Fruit fly (Drosophila melanogaster) whole organism, prepupa: Measurements from ENCODE around the gene CG15814.

Experiments used
- CG10631 ChIP-seq: fragments of 200-800 bp; sonication (Bioruptor generic); optimal IDR thresholded peaks from 2 replicates; lab custom pipeline; 2016; ENCODE audit warnings: missing biosample characterization, missing genetic modification characterization
- CG11294 ChIP-seq: fragments of 200-800 bp; sonication (Bioruptor generic); IDR thresholded peaks from 2 replicates; pipeline ENCODE4 v1.3.6; 2022; ENCODE audit warnings: missing biosample characterization, missing genetic modification characterization
- CG11762 ChIP-seq: fragments of 200-800 bp; sonication (Bioruptor generic); optimal IDR thresholded peaks from 3 replicates; lab custom pipeline; 2016; ENCODE audit warnings: missing biosample characterization, missing genetic modification characterization; ENCODE audit not compliant: insufficient read depth
- CG11902 ChIP-seq: fragments of 200-800 bp; sonication (Bioruptor generic); optimal IDR thresholded peaks from 3 replicates; lab custom pipeline; 2016; ENCODE audit warnings: missing biosample characterization, missing genetic modification characterization
- CG15336 ChIP-seq: fragments of 200-800 bp; sonication (Bioruptor generic); IDR thresholded peaks from 2 replicates; pipeline ENCODE4 v1.3.6; 2022; ENCODE audit warnings: missing biosample characterization, missing genetic modification characterization
- CG16779 ChIP-seq: fragments of 200-800 bp; sonication (Bioruptor generic); optimal IDR thresholded peaks from 3 replicates; lab custom pipeline; 2017; ENCODE audit warnings: missing biosample characterization, mild to moderate bottlenecking, missing genetic modification characterization
- CG3032 ChIP-seq: fragments of 200-800 bp; optimal IDR thresholded peaks from 2 replicates; lab custom pipeline; 2019; ENCODE audit warnings: missing biosample characterization, mild to moderate bottlenecking, missing genetic modification characterization, moderate library complexity
- CG31627 ChIP-seq: fragments of 200-800 bp; sonication (Bioruptor generic); optimal IDR thresholded peaks from 3 replicates; lab custom pipeline; 2016; ENCODE audit warnings: missing biosample characterization, missing genetic modification characterization
- CG32006 ChIP-seq: fragments of 200-800 bp; sonication (Bioruptor generic); optimal IDR thresholded peaks from 3 replicates; lab custom pipeline; 2017; ENCODE audit warnings: missing biosample characterization, mild to moderate bottlenecking, missing genetic modification characterization
- CG34406 ChIP-seq: fragments of 200-800 bp; sonication (Bioruptor generic); optimal IDR thresholded peaks from 3 replicates; lab custom pipeline; 2016; ENCODE audit warnings: missing biosample characterization, missing genetic modification characterization
- CG3919 ChIP-seq: fragments of 200-800 bp; sonication (Bioruptor generic); optimal IDR thresholded peaks from 3 replicates; lab custom pipeline; 2016; ENCODE audit warnings: missing biosample characterization, missing genetic modification characterization
- CG4318 ChIP-seq: fragments of 200-800 bp; sonication (Bioruptor generic); optimal IDR thresholded peaks from 3 replicates; lab custom pipeline; 2017; ENCODE audit warnings: missing biosample characterization, mild to moderate bottlenecking, missing genetic modification characterization
- CG6163 ChIP-seq: fragments of 200-800 bp; sonication (Bioruptor generic); IDR thresholded peaks from 3 replicates; pipeline ENCODE4 v1.3.6; 2022; ENCODE audit warnings: missing biosample characterization, missing genetic modification characterization
- CG6276 ChIP-seq: fragments of 200-800 bp; sonication (Bioruptor generic); optimal IDR thresholded peaks from 2 replicates; lab custom pipeline; 2017; ENCODE audit warnings: missing biosample characterization, mild to moderate bottlenecking, missing genetic modification characterization
- CG6808 ChIP-seq: fragments of 200-800 bp; sonication (Bioruptor generic); optimal IDR thresholded peaks from 3 replicates; lab custom pipeline; 2017; ENCODE audit warnings: missing biosample characterization, missing genetic modification characterization, mild to moderate bottlenecking, moderate library complexity, missing genetic modification reagents
- CG7368 ChIP-seq: fragments of 200-800 bp; sonication (Bioruptor generic); optimal IDR thresholded peaks from 3 replicates; lab custom pipeline; 2016; ENCODE audit warnings: missing biosample characterization, missing genetic modification characterization
- CG8119 ChIP-seq: fragments of 200-800 bp; sonication (Bioruptor generic); IDR thresholded peaks from 3 replicates; pipeline ENCODE4 v1.3.6; 2022; ENCODE audit warnings: missing biosample characterization, missing genetic modification characterization
- CG8632 ChIP-seq: fragments of 200-800 bp; sonication (Bioruptor generic); optimal IDR thresholded peaks from 3 replicates; lab custom pipeline; 2016; ENCODE audit warnings: missing biosample characterization, missing genetic modification characterization
- CG9139 ChIP-seq: fragments of 200-800 bp; sonication (Bioruptor generic); optimal IDR thresholded peaks from 3 replicates; lab custom pipeline; 2017; ENCODE audit warnings: missing biosample characterization, mild to moderate bottlenecking, missing genetic modification characterization
- Eip93F ChIP-seq: fragments of 200-800 bp; sonication (Bioruptor generic); optimal IDR thresholded peaks from 2 replicates; lab custom pipeline; 2016; ENCODE audit warnings: missing biosample characterization, mild to moderate bottlenecking, missing genetic modification characterization
- Ets21C ChIP-seq: fragments of 200-800 bp; sonication (Bioruptor generic); optimal IDR thresholded peaks from 3 replicates; lab custom pipeline; 2016; ENCODE audit warnings: missing biosample characterization, missing genetic modification characterization
- Gug ChIP-seq: fragments of 200-800 bp; sonication (Bioruptor generic); IDR thresholded peaks from 2 replicates; pipeline ENCODE4 v1.3.6; 2022; ENCODE audit warnings: missing biosample characterization, missing genetic modification characterization
- Hr38 ChIP-seq: sonication (Bioruptor generic); optimal IDR thresholded peaks from 2 replicates; lab custom pipeline; 2016; ENCODE audit warnings: missing biosample characterization, missing genetic modification characterization
- Hr39 ChIP-seq: fragments of 200-800 bp; sonication (Bioruptor generic); optimal IDR thresholded peaks from 2 replicates; lab custom pipeline; 2016; ENCODE audit warnings: missing biosample characterization, missing genetic modification characterization
- Hr4 ChIP-seq: fragments of 200-800 bp; sonication (Bioruptor generic); optimal IDR thresholded peaks from 3 replicates; lab custom pipeline; 2016; ENCODE audit warnings: missing biosample characterization, missing genetic modification characterization
- Lpt ChIP-seq: fragments of 200-800 bp; sonication (Bioruptor generic); optimal IDR thresholded peaks from 3 replicates; lab custom pipeline; 2016; ENCODE audit warnings: missing biosample characterization, missing genetic modification characterization
- Met ChIP-seq: fragments of 200-800 bp; sonication (Bioruptor generic); optimal IDR thresholded peaks from 3 replicates; lab custom pipeline; 2016; ENCODE audit warnings: missing biosample characterization, missing genetic modification characterization
- OdsH ChIP-seq: fragments of 200-800 bp; sonication (Bioruptor generic); optimal IDR thresholded peaks from 3 replicates; lab custom pipeline; 2016; ENCODE audit warnings: missing biosample characterization, missing genetic modification characterization
- Smox ChIP-seq: fragments of 200-800 bp; sonication (Bioruptor generic); optimal IDR thresholded peaks from 3 replicates; lab custom pipeline; 2016; ENCODE audit warnings: missing biosample characterization, missing genetic modification characterization
- Sox14 ChIP-seq: fragments of 200-800 bp; sonication (Bioruptor generic); optimal IDR thresholded peaks from 3 replicates; lab custom pipeline; 2016; ENCODE audit warnings: missing biosample characterization, missing genetic modification characterization
- Sox15 ChIP-seq: fragments of 200-800 bp; sonication (Bioruptor generic); optimal IDR thresholded peaks from 3 replicates; lab custom pipeline; 2016; ENCODE audit warnings: missing biosample characterization, missing genetic modification characterization
- achi ChIP-seq: fragments of 200-800 bp; sonication (Bioruptor generic); optimal IDR thresholded peaks from 3 replicates; lab custom pipeline; 2016; ENCODE audit warnings: missing biosample characterization, missing genetic modification characterization
- cyc ChIP-seq: fragments of 200-800 bp; sonication (Bioruptor generic); optimal IDR thresholded peaks from 3 replicates; lab custom pipeline; 2016; ENCODE audit warnings: missing biosample characterization, missing genetic modification characterization
- dsx ChIP-seq: fragments of 200-800 bp; optimal IDR thresholded peaks from 3 replicates; lab custom pipeline; 2019; ENCODE audit warnings: missing biosample characterization, mild to moderate bottlenecking, missing genetic modification characterization, moderate library complexity; ENCODE audit not compliant: poor library complexity, severe bottlenecking
- eg ChIP-seq: fragments of 200-800 bp; sonication (Bioruptor generic); IDR thresholded peaks from 3 replicates; pipeline ENCODE4 v1.3.6; 2022; ENCODE audit warnings: missing biosample characterization, missing genetic modification characterization
- esn ChIP-seq: fragments of 200-800 bp; sonication (Bioruptor generic); optimal IDR thresholded peaks from 2 replicates; lab custom pipeline; 2016; ENCODE audit warnings: missing biosample characterization, mild to moderate bottlenecking, missing genetic modification characterization, moderate library complexity
- fd59A ChIP-seq: fragments of 200-800 bp; sonication (Bioruptor generic); optimal IDR thresholded peaks from 2 replicates; lab custom pipeline; 2017; ENCODE audit warnings: missing biosample characterization, mild to moderate bottlenecking, missing genetic modification characterization, missing genetic modification reagents
- fd85E ChIP-seq: fragments of 200-800 bp; sonication (Bioruptor generic); optimal IDR thresholded peaks from 3 replicates; lab custom pipeline; 2016; ENCODE audit warnings: missing biosample characterization, missing genetic modification characterization
- fkh ChIP-seq: fragments of 200-800 bp; sonication (Bioruptor generic); optimal IDR thresholded peaks from 3 replicates; lab custom pipeline; 2017; ENCODE audit warnings: missing biosample characterization, mild to moderate bottlenecking, missing genetic modification characterization, moderate library complexity
- lz ChIP-seq: fragments of 200-800 bp; sonication (Bioruptor generic); optimal IDR thresholded peaks from 3 replicates; lab custom pipeline; 2016; ENCODE audit warnings: missing biosample characterization, missing genetic modification characterization
- net ChIP-seq: fragments of 200-800 bp; sonication (Bioruptor generic); optimal IDR thresholded peaks from 3 replicates; lab custom pipeline; 2016; ENCODE audit warnings: missing biosample characterization, missing genetic modification characterization
- pdm3 ChIP-seq: fragments of 200-800 bp; sonication (Bioruptor generic); optimal IDR thresholded peaks from 3 replicates; lab custom pipeline; 2016; ENCODE audit warnings: missing biosample characterization, missing genetic modification characterization
- salr ChIP-seq, 2 experiments: fragments of 200-800 bp; sonication (Bioruptor generic); optimal IDR thresholded peaks; 3 replicates each; lab custom pipeline; 2016 to 2018; ENCODE audit warnings: missing biosample characterization in 2 of 2, missing genetic modification characterization in 2 of 2, mild to moderate bottlenecking in 1 of 2
- ss ChIP-seq, 2 experiments: fragments of 200-800 bp; sonication (Bioruptor generic); optimal IDR thresholded peaks; 2 replicates in 1 of 2; 3 replicates in 1 of 2; lab custom pipeline; 2017 to 2018; ENCODE audit warnings: mild to moderate bottlenecking in 2 of 2, missing biosample characterization in 2 of 2, missing genetic modification characterization in 2 of 2, moderate library complexity in 1 of 2
- svp ChIP-seq: fragments of 200-800 bp; sonication (Bioruptor generic); peaks from one replicate; lab custom pipeline; 2016; ENCODE audit warnings: missing biosample characterization, missing genetic modification characterization
- vri ChIP-seq: fragments of 200-800 bp; sonication (Bioruptor generic); optimal IDR thresholded peaks from 3 replicates; lab custom pipeline; 2016; ENCODE audit warnings: missing biosample characterization, mild to moderate bottlenecking, missing genetic modification characterization

The CG15814 gene

DNA sequence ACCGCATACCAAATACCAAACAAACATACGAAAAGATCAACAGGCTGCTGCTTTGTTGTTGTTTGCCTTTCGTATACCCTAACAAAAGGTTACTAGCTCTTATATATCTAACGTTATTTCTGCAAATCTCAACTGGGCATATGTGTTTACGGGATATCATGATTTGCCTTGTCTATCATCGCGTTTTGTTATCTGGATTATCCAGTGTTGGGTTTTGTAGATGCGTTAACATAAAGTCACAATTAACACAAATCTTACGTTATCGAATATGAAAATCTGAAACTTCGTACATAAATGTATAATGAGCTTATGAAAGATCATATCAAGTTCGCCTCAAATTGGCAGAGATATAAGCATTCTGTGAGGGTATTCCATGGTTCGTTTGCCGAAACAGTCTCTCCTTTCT, 19.9 kb downstream of the CG15814 start (continued):
- peak; percentile 72 for TF ChIP-seq esn (GFP tag; lab: Kevin White, UChicago)
- TF ChIP-seq CG11294 (GFP tag; lab: Robert Waterston, UW) = no peak
- no peak for TF ChIP-seq CG7368 (GFP tag; lab: Kevin White, UChicago)
- no peak for TF ChIP-seq Eip93F
- TF ChIP-seq CG6808 (GFP tag; lab: Kevin White, UChicago) = peak; percentile 63
- TF ChIP-seq Lpt (GFP tag; lab: Kevin White, UChicago) = no peak
- peak; percentile 53 for TF ChIP-seq cyc (GFP tag; lab: Kevin White, UChicago)
- TF ChIP-seq, all 60 proteins: peak for 40

DNA sequence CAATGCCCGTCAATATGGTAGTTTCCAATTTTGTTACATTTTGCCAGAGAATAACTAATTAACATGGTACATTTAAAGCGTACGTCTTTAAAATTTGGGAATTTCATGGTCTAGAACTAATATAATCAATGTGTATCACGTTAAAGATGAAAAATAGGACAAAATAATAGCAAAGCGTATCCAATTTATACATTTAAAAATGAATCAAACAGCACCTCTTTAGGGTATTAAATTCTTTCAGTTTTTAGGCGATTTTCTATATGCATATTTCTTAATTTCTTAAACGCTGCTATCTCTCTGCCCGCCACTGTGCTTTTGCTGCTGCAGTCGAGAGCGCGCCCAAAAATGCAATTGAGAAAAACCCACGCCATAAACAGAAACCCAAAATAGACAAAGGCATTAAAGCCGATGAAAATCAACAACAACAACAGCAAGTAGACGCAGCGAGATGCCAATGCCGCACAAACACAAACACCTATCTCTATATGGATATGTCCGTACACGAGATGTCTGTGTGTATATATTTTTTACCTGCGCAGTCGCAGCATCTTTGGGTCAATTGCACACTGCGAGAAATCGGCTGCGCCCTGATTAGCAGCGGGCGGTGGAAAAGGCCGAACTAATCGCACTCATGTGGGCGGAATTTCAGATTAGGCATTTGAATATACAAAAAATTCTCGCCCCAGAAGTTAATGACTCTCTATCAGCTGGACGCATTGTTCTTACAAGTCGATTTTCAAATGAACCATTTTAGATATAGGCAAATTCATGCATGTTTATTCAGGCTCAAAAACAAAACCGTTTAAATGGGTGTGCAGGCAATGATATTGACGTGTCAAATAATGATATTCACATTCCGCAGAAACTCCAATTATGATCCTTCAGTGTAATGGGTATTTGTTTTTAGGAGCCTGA, 20.8 kb downstream of the CG15814 start:
- TF ChIP-seq CG10631 (GFP tag; lab: Kevin White, UChicago) = peak; percentile 35
- peak; percentile 47 for TF ChIP-seq dsx
- TF ChIP-seq Hr39 (GFP tag; lab: Kevin White, UChicago) = peak; percentile 50
- no peak for TF ChIP-seq Ets21C (GFP tag; lab: Kevin White, UChicago)
- TF ChIP-seq CG15336 (GFP tag; lab: Robert Waterston, UW) = peak; percentile 80
- TF ChIP-seq fd85E = no peak
- no peak for TF ChIP-seq Hr38 (GFP tag; lab: Kevin White, UChicago)
- peak; percentile 50 for TF ChIP-seq CG16779
- TF ChIP-seq CG11762 (GFP tag; lab: Kevin White, UChicago) = peak; percentile 44
- peak; percentile 15 for TF ChIP-seq CG11902
- 0 out of 2 replicates have a peak, but pooled peaks have one; percentile 32 for TF ChIP-seq CG11294 (GFP tag; lab: Robert Waterston, UW)
- peak; percentile 77 for TF ChIP-seq CG8119
- TF ChIP-seq pdm3 (GFP tag; lab: Kevin White, UChicago) = peak; percentile 34
- peak; percentile 69 for TF ChIP-seq CG4318 (GFP tag; lab: Kevin White, UChicago)
- TF ChIP-seq Sox14 (GFP tag; lab: Kevin White, UChicago) = peak; percentile 46
- TF ChIP-seq CG6276 = peak; percentile 81
- peak; percentile 61; the same call in 2 of the 3 replicates for TF ChIP-seq eg (GFP tag; lab: Robert Waterston, UW)
- no peak for TF ChIP-seq CG9139
- TF ChIP-seq Smox (GFP tag; lab: Kevin White, UChicago) = peak; percentile 26
- peak; percentile 21 for TF ChIP-seq CG31627 (GFP tag; lab: Kevin White, UChicago)
- peak; percentile 21 to 60 for TF ChIP-seq ss (GFP tag; optimal IDR thresholded peaks at IDR 0.05; lab: Kevin White, UChicago)
- peak; percentile 62 for TF ChIP-seq achi (GFP tag; lab: Kevin White, UChicago)
- peak; percentile 68 for TF ChIP-seq Hr4 (GFP tag; lab: Kevin White, UChicago)
- TF ChIP-seq CG8632 (GFP tag; lab: Kevin White, UChicago) = peak; percentile 54
- peak; percentile 29 for TF ChIP-seq lz (GFP tag; lab: Kevin White, UChicago)
- peak; percentile 58 for TF ChIP-seq CG3032 (tag; lab: Kevin White, UChicago)
- peak; percentile 41 for TF ChIP-seq esn (GFP tag; lab: Kevin White, UChicago)
- no peak for TF ChIP-seq vri
- TF ChIP-seq Lpt (GFP tag; lab: Kevin White, UChicago) = peak; percentile 16
- TF ChIP-seq CG7368 (GFP tag; lab: Kevin White, UChicago) = peak; percentile 8
- TF ChIP-seq fkh (GFP tag; lab: Kevin White, UChicago) = peak; percentile 16
- peak; percentile 84 for TF ChIP-seq OdsH (GFP tag; lab: Kevin White, UChicago)
- TF ChIP-seq cyc (GFP tag; lab: Kevin White, UChicago) = peak; percentile 10
- peak; percentile 57 for TF ChIP-seq CG3919 (GFP tag; lab: Kevin White, UChicago)
- peak; percentile 43; the same call in 1 of the 2 replicates for TF ChIP-seq Gug (GFP tag; lab: Robert Waterston, UW)
- peak; percentile 66 for TF ChIP-seq net (GFP tag; lab: Kevin White, UChicago)
- TF ChIP-seq Sox15 (GFP tag; lab: Kevin White, UChicago) = peak; percentile 47
- TF ChIP-seq CG32006 = peak; percentile 82
- TF ChIP-seq svp (GFP tag; lab: Kevin White, UChicago) = peak; percentile 64
- no peak for TF ChIP-seq Eip93F
- TF ChIP-seq CG34406 (GFP tag; lab: Kevin White, UChicago) = peak; percentile 43
- TF ChIP-seq fd59A = peak; percentile 45
- peak; percentile 52 for TF ChIP-seq Met (GFP tag; lab: Kevin White, UChicago)
- peak; percentile 15 for TF ChIP-seq CG6163 (GFP tag; lab: Robert Waterston, UW)
- TF ChIP-seq salr (GFP tag; optimal IDR thresholded peaks at IDR 0.05; lab: Kevin White, UChicago) = peak in 1 of 2 experiments; percentile 51
- peak; percentile 65 for TF ChIP-seq CG6808 (GFP tag; lab: Kevin White, UChicago)
